Fruit fly (Drosophila melanogaster) whole organism, embryonic: ENCODE results near the gene CG17717.

Experiments used
- BEAF-32 ChIP-seq: fragments of 200-800 bp; sonication (Bioruptor generic); optimal IDR thresholded peaks from 3 replicates; lab custom pipeline; 2017; ENCODE audit warnings: missing biosample characterization, missing genetic modification characterization, mild to moderate bottlenecking, moderate library complexity, missing genetic modification reagents
- Bteb2 ChIP-seq: fragments of 200-800 bp; sonication (Bioruptor generic); optimal IDR thresholded peaks from 2 replicates; lab custom pipeline; 2016; ENCODE audit warnings: missing biosample characterization, missing genetic modification characterization
- CG10209 ChIP-seq: fragments of 200-800 bp; sonication (Bioruptor generic); optimal IDR thresholded peaks from 3 replicates; lab custom pipeline; 2017; ENCODE audit warnings: missing biosample characterization, mild to moderate bottlenecking, missing genetic modification characterization, missing genetic modification reagents
- CG12391 ChIP-seq: fragments of 200-800 bp; sonication (Bioruptor generic); optimal IDR thresholded peaks from 3 replicates; lab custom pipeline; 2018; ENCODE audit warnings: missing biosample characterization, mild to moderate bottlenecking, missing genetic modification characterization, moderate library complexity
- CG13894 ChIP-seq: fragments of 200-800 bp; sonication (Bioruptor generic); optimal IDR thresholded peaks from 3 replicates; lab custom pipeline; 2018; ENCODE audit warnings: missing biosample characterization, mild to moderate bottlenecking, missing genetic modification characterization, moderate library complexity
- CG14014 ChIP-seq: fragments of 200-800 bp; sonication (Bioruptor generic); IDR thresholded peaks from 2 replicates; pipeline ENCODE4 v1.3.6; 2022; ENCODE audit warnings: missing biosample characterization, missing genetic modification characterization
- CG14050 ChIP-seq: fragments of 200-800 bp; sonication (Bioruptor generic); IDR thresholded peaks from 3 replicates; pipeline ENCODE4 v1.3.6; 2022; ENCODE audit warnings: missing biosample characterization, missing genetic modification characterization
- CG1602 ChIP-seq: fragments of 200-800 bp; sonication (Bioruptor generic); optimal IDR thresholded peaks from 3 replicates; lab custom pipeline; 2016; ENCODE audit warnings: missing biosample characterization, missing genetic modification characterization
- CG16863 ChIP-seq: fragments of 200-800 bp; sonication (Bioruptor generic); optimal IDR thresholded peaks from 3 replicates; lab custom pipeline; 2016; ENCODE audit warnings: missing biosample characterization, missing genetic modification characterization
- CG17361 ChIP-seq: fragments of 200-800 bp; sonication (Bioruptor generic); IDR thresholded peaks from 3 replicates; pipeline ENCODE4 v1.3.6; 2022; ENCODE audit warnings: missing biosample characterization, missing genetic modification characterization
- CG17802 ChIP-seq: fragments of 200-800 bp; sonication (Bioruptor generic); optimal IDR thresholded peaks from 2 replicates; lab custom pipeline; 2018; ENCODE audit warnings: missing biosample characterization, mild to moderate bottlenecking, missing genetic modification characterization, moderate library complexity
- CG18476 ChIP-seq: fragments of 200-800 bp; sonication (Bioruptor generic); optimal IDR thresholded peaks from 2 replicates; lab custom pipeline; 2016; ENCODE audit warnings: missing biosample characterization, mild to moderate bottlenecking, missing genetic modification characterization
- CG2129 ChIP-seq: fragments of 200-800 bp; sonication (Bioruptor generic); IDR thresholded peaks from 2 replicates; pipeline ENCODE4 v1.3.6; 2022; ENCODE audit warnings: missing biosample characterization, missing genetic modification characterization; ENCODE audit not compliant: partially characterized antibody
- CG2678 ChIP-seq: fragments of 200-800 bp; sonication (Bioruptor generic); optimal IDR thresholded peaks from 3 replicates; lab custom pipeline; 2019; ENCODE audit warnings: missing biosample characterization, mild to moderate bottlenecking, missing genetic modification characterization, moderate library complexity
- CG2875 ChIP-seq: fragments of 200-800 bp; sonication (Bioruptor generic); optimal IDR thresholded peaks from 2 replicates; lab custom pipeline; 2017; ENCODE audit warnings: missing biosample characterization, mild to moderate bottlenecking, missing genetic modification characterization, missing genetic modification reagents
- CG31388 ChIP-seq: fragments of 200-800 bp; sonication (Bioruptor generic); optimal IDR thresholded peaks from 2 replicates; lab custom pipeline; 2016; ENCODE audit warnings: missing biosample characterization, missing genetic modification characterization
- CG33557 ChIP-seq: fragments of 200-800 bp; sonication (Bioruptor generic); optimal IDR thresholded peaks from 2 replicates; lab custom pipeline; 2019; ENCODE audit warnings: missing biosample characterization, mild to moderate bottlenecking, missing genetic modification characterization, moderate library complexity
- CG7271 ChIP-seq: fragments of 200-800 bp; sonication (Bioruptor generic); optimal IDR thresholded peaks from 2 replicates; lab custom pipeline; 2018; ENCODE audit warnings: missing biosample characterization, mild to moderate bottlenecking, missing genetic modification characterization, moderate library complexity
- CG7556 ChIP-seq: fragments of 200-800 bp; sonication (Bioruptor generic); optimal IDR thresholded peaks from 2 replicates; lab custom pipeline; 2017; ENCODE audit warnings: missing biosample characterization, mild to moderate bottlenecking, missing genetic modification characterization
- CG8089 ChIP-seq: fragments of 200-800 bp; sonication (Bioruptor generic); optimal IDR thresholded peaks from 3 replicates; lab custom pipeline; 2016; ENCODE audit warnings: missing biosample characterization, missing genetic modification characterization
- CG9215 ChIP-seq: fragments of 200-800 bp; sonication (Bioruptor generic); IDR thresholded peaks from 2 replicates; pipeline ENCODE4 v1.3.6; 2022; ENCODE audit warnings: missing biosample characterization, missing genetic modification characterization
- CkIIα-i1 ChIP-seq: fragments of 200-800 bp; sonication (Bioruptor generic); IDR thresholded peaks from 2 replicates; pipeline ENCODE4 v1.3.6; 2022; ENCODE audit warnings: missing biosample characterization, missing genetic modification characterization
- CrebB ChIP-seq: fragments of 200-800 bp; sonication (Bioruptor generic); optimal IDR thresholded peaks from 3 replicates; lab custom pipeline; 2018; ENCODE audit warnings: missing biosample characterization, mild to moderate bottlenecking, missing genetic modification characterization
- H2.0 ChIP-seq: fragments of 200-800 bp; sonication (Bioruptor generic); IDR thresholded peaks from 2 replicates; pipeline ENCODE4 v1.3.6; 2022; ENCODE audit warnings: missing biosample characterization, missing genetic modification characterization
- HLH4C ChIP-seq: fragments of 200-800 bp; sonication (Bioruptor generic); IDR thresholded peaks from 3 replicates; pipeline ENCODE4 v1.3.6; 2022; ENCODE audit warnings: missing biosample characterization, missing genetic modification characterization; ENCODE audit not compliant: partially characterized antibody
- NfI ChIP-seq: fragments of 200-800 bp; sonication (Bioruptor generic); optimal IDR thresholded peaks from 3 replicates; lab custom pipeline; 2018; ENCODE audit warnings: missing biosample characterization, mild to moderate bottlenecking, missing genetic modification characterization, moderate library complexity
- YL-1 ChIP-seq: fragments of 200-800 bp; sonication (Bioruptor generic); optimal IDR thresholded peaks from 3 replicates; lab custom pipeline; 2017; ENCODE audit warnings: missing biosample characterization, mild to moderate bottlenecking, missing genetic modification characterization
- chif ChIP-seq, 2 experiments: fragments of 200-800 bp; sonication (Bioruptor generic); optimal IDR thresholded peaks; 3 replicates each; lab custom pipeline; 2016; ENCODE audit warnings: missing biosample characterization in 2 of 2, missing genetic modification characterization in 2 of 2
- crc ChIP-seq: fragments of 200-800 bp; sonication (Bioruptor generic); optimal IDR thresholded peaks from 2 replicates; lab custom pipeline; 2016; ENCODE audit warnings: missing biosample characterization, missing genetic modification characterization
- danr ChIP-seq: fragments of 200-800 bp; sonication (Bioruptor generic); IDR thresholded peaks from 2 replicates; pipeline ENCODE4 v1.3.6; 2022; ENCODE audit warnings: missing biosample characterization, missing genetic modification characterization
- eve ChIP-seq, 2 experiments: fragments of >200 bp; optimal IDR thresholded peaks; 2 replicates each; lab custom pipeline; 2017; ENCODE audit warnings: missing biosample characterization in 2 of 2, missing genetic modification characterization in 2 of 2
- fru ChIP-seq: fragments of >200 bp; optimal IDR thresholded peaks from 2 replicates; lab custom pipeline; 2017
- ftz-f1 ChIP-seq: fragments of 200-800 bp; sonication (Bioruptor generic); optimal IDR thresholded peaks from 2 replicates; lab custom pipeline; 2016; ENCODE audit warnings: missing biosample characterization, missing genetic modification characterization
- gce ChIP-seq: fragments of 200-800 bp; sonication (Bioruptor generic); IDR thresholded peaks from 3 replicates; pipeline ENCODE4 v1.3.6; 2022; ENCODE audit warnings: missing biosample characterization, missing genetic modification characterization
- gcm2 ChIP-seq: fragments of 200-800 bp; sonication (Bioruptor generic); optimal IDR thresholded peaks from 2 replicates; lab custom pipeline; 2016; ENCODE audit warnings: missing biosample characterization, missing genetic modification characterization
- jing ChIP-seq: fragments of 200-800 bp; sonication (Bioruptor generic); optimal IDR thresholded peaks from 2 replicates; lab custom pipeline; 2018; ENCODE audit warnings: missing biosample characterization, mild to moderate bottlenecking, missing genetic modification characterization
- kay ChIP-seq: fragments of 200-800 bp; sonication (Bioruptor generic); optimal IDR thresholded peaks from 2 replicates; lab custom pipeline; 2016; ENCODE audit warnings: missing biosample characterization, missing genetic modification characterization
- luna ChIP-seq: fragments of 200-800 bp; sonication (Bioruptor generic); optimal IDR thresholded peaks from 2 replicates; lab custom pipeline; 2016; ENCODE audit warnings: missing biosample characterization, missing genetic modification characterization
- p53 ChIP-seq: fragments of 200-800 bp; sonication (Bioruptor generic); optimal IDR thresholded peaks from 2 replicates; lab custom pipeline; 2016; ENCODE audit warnings: missing biosample characterization, missing genetic modification characterization
- pho ChIP-seq: fragments of 200-800 bp; sonication (Bioruptor generic); optimal IDR thresholded peaks from 2 replicates; lab custom pipeline; 2016; ENCODE audit warnings: missing biosample characterization, missing genetic modification characterization
- rib ChIP-seq: fragments of 200-800 bp; sonication (Bioruptor generic); IDR thresholded peaks from 2 replicates; pipeline ENCODE4 v1.3.6; 2022; ENCODE audit warnings: missing biosample characterization, missing genetic modification characterization
- salm ChIP-seq: fragments of 200-800 bp; sonication (Bioruptor generic); optimal IDR thresholded peaks from 2 replicates; lab custom pipeline; 2018; ENCODE audit warnings: missing biosample characterization, mild to moderate bottlenecking, missing genetic modification characterization
- sc ChIP-seq, 3 experiments: fragments of >200 bp in 2 of 3; fragments of 200-800 bp in 1 of 3; sonication (Bioruptor generic) in 1 of 3; optimal IDR thresholded peaks; 2 replicates in 2 of 3; 3 replicates in 1 of 3; lab custom pipeline; 2017; ENCODE audit warnings: mild to moderate bottlenecking in 1 of 3, missing biosample characterization in 1 of 3, missing genetic modification characterization in 1 of 3, missing genetic modification reagents in 1 of 3
- schlank ChIP-seq: fragments of 200-800 bp; sonication (Bioruptor generic); optimal IDR thresholded peaks from 2 replicates; lab custom pipeline; 2018; ENCODE audit warnings: missing biosample characterization, mild to moderate bottlenecking, missing genetic modification characterization
- sens ChIP-seq: fragments of 200-800 bp; sonication (Bioruptor generic); peaks from one replicate; lab custom pipeline; 2016; ENCODE audit warnings: missing biosample characterization, missing genetic modification characterization
- slbo ChIP-seq: fragments of 200-800 bp; sonication (Bioruptor generic); IDR thresholded peaks from 2 replicates; pipeline ENCODE4 v1.3.6; 2022; ENCODE audit warnings: missing biosample characterization, missing genetic modification characterization
- slou ChIP-seq: fragments of 200-800 bp; sonication (Bioruptor generic); optimal IDR thresholded peaks from 3 replicates; lab custom pipeline; 2016; ENCODE audit warnings: missing biosample characterization, missing genetic modification characterization
- unpg ChIP-seq: fragments of 200-800 bp; sonication (Bioruptor generic); optimal IDR thresholded peaks from 3 replicates; lab custom pipeline; 2018; ENCODE audit warnings: missing biosample characterization, mild to moderate bottlenecking, missing genetic modification characterization, moderate library complexity
- yki ChIP-seq: fragments of >200 bp; optimal IDR thresholded peaks from 3 replicates; lab custom pipeline; 2018
- zfh1 ChIP-seq: fragments of 200-800 bp; sonication (Bioruptor generic); IDR thresholded peaks from 3 replicates; pipeline ENCODE4 v1.3.6; 2022; ENCODE audit warnings: missing biosample characterization, missing genetic modification characterization

The CG17717 gene

dm6 chrX:6549428-6550117 lies 39.5 kb upstream of the CG17717 start (continued):
- TF ChIP-seq kay (GFP tag; lab: Kevin White, UChicago) (no peak), CG17802 (tag; lab: Kevin White, UChicago) (peak; percentile 85), slbo (GFP tag; lab: Robert Waterston, UW) (peak; percentile 97), CG17361 (peak; percentile 94), pho (GFP tag; lab: Kevin White, UChicago) (peak; percentile 93), luna (GFP tag; lab: Kevin White, UChicago) (peak; percentile 88), salm (tag; lab: Kevin White, UChicago) (peak; percentile 78), CG8089 (GFP tag; lab: Kevin White, UChicago) (peak; percentile 96), jing (GFP tag; lab: Kevin White, UChicago) (peak; percentile 82), schlank (tag; lab: Kevin White, UChicago) (peak; percentile 92), CG7556 (GFP tag; lab: Kevin White, UChicago) (peak; percentile 93), CG7271 (peak; percentile 85), CG33557 (peak; percentile 83), CG31388 (GFP tag; lab: Kevin White, UChicago) (peak; percentile 91), gcm2 (GFP tag; lab: Kevin White, UChicago) (peak; percentile 84), sens (GFP tag; lab: Kevin White, UChicago) (peak; percentile 99), unpg (GFP tag; lab: Kevin White, UChicago) (peak; percentile 94), Bteb2 (GFP tag; lab: Kevin White, UChicago) (peak; percentile 89), CG14050 (GFP tag; lab: Robert Waterston, UW) (peak; percentile 92), CG13894 (tag; lab: Kevin White, UChicago) (peak; percentile 96), HLH4C (GFP tag; lab: Robert Waterston, UW) (no peak), H2.0 (GFP tag; lab: Robert Waterston, UW) (peak; percentile 96), chif (GFP tag; optimal IDR thresholded peaks at IDR 0.05; lab: Kevin White, UChicago) (peak; percentile 93 to 96), sc (optimal IDR thresholded peaks at IDR 0.05; lab: Kevin White, UChicago) (no peak), sc (GFP tag; optimal IDR thresholded peaks at IDR 0.05; lab: Kevin White, UChicago) (peak; percentile 87), CG16863 (GFP tag; lab: Kevin White, UChicago) (peak; percentile 94), rib (GFP tag; lab: Robert Waterston, UW) (peak; percentile 96), YL-1 (peak; percentile 60), CG9215 (peak; percentile 93), BEAF-32 (GFP tag; lab: Kevin White, UChicago) (peak; percentile 7), CG10209 (GFP tag; lab: Kevin White, UChicago) (peak; percentile 96), ftz-f1 (GFP tag; lab: Kevin White, UChicago) (peak; percentile 70), slou (GFP tag; lab: Kevin White, UChicago) (peak; percentile 82), CrebB (tag; lab: Kevin White, UChicago) (peak; percentile 92), yki (no peak), gce (GFP tag; lab: Robert Waterston, UW) (peak; percentile 92), CG14014 (GFP tag; lab: Robert Waterston, UW) (peak; percentile 98), CkIIα-i1 (GFP tag; lab: Robert Waterston, UW) (peak; percentile 70; the same call in 1 of the 2 replicates), CG18476 (peak; percentile 95), CG12391 (tag; lab: Kevin White, UChicago) (peak; percentile 92), fru (no peak), zfh1 (GFP tag; lab: Robert Waterston, UW) (peak; percentile 97), CG2875 (GFP tag; lab: Kevin White, UChicago) (peak; percentile 85), crc (GFP tag; lab: Kevin White, UChicago) (peak; percentile 90), NfI (GFP tag; lab: Kevin White, UChicago) (peak; percentile 93), CG2678 (tag; lab: Kevin White, UChicago) (peak; percentile 97), CG2129 (no peak), CG1602 (GFP tag; lab: Kevin White, UChicago) (peak; percentile 88), p53 (GFP tag; lab: Kevin White, UChicago) (peak; percentile 87), danr (GFP tag; lab: Robert Waterston, UW) (peak; percentile 90), eve (GFP tag; optimal IDR thresholded peaks at IDR 0.05; lab: Kevin White, UChicago) (peak in 1 of 2 experiments; percentile 95)
